Worm (Caenorhabditis elegans) whole organism, L4 larva: ENCODE results near the gene tbb-2.

ENCODE experiments used
- F10B5.3 ChIP-seq: sonication (generic microtip); optimal IDR thresholded peaks from 2 replicates; lab custom pipeline; 2016; ENCODE audit warnings: mild to moderate bottlenecking, missing genetic modification characterization, missing compliant biosample characterization
- T26A8.4 ChIP-seq: fragments of 200-800 bp; sonication (Bioruptor generic); IDR thresholded peaks from 2 replicates; pipeline ENCODE4 v1.3.6; 2022; ENCODE audit warnings: missing genetic modification characterization, missing compliant biosample characterization
- Y105C5A.15 ChIP-seq: fragments of 200-800 bp; sonication (Bioruptor generic); IDR thresholded peaks from 2 replicates; pipeline ENCODE4 v1.3.6; 2022; ENCODE audit warnings: missing genetic modification characterization, missing compliant biosample characterization
- Y5F2A.4 ChIP-seq: fragments of 200-800 bp; sonication (Bioruptor generic); optimal IDR thresholded peaks from 2 replicates; lab custom pipeline; 2018; ENCODE audit warnings: mild to moderate bottlenecking, missing genetic modification characterization, missing compliant biosample characterization
- Y75B8A.6 ChIP-seq: fragments of 200-800 bp; sonication (Bioruptor generic); IDR thresholded peaks from 2 replicates; pipeline ENCODE4 v1.3.6; 2022; ENCODE audit warnings: missing genetic modification reagents, missing genetic modification characterization, missing compliant biosample characterization
- aha-1 ChIP-seq: fragments of 150-350 bp; peaks from one replicate; lab custom pipeline; 2014; ENCODE audit warnings: missing biosample characterization, missing genetic modification characterization
- ceh-20 ChIP-seq: fragments of 200-800 bp; sonication (Bioruptor generic); IDR thresholded peaks from 2 replicates; pipeline ENCODE4 v1.3.6; 2022; ENCODE audit warnings: missing genetic modification reagents, missing genetic modification characterization, missing compliant biosample characterization
- ceh-62 ChIP-seq: sonication (generic microtip); optimal IDR thresholded peaks from 2 replicates; lab custom pipeline; 2017; ENCODE audit warnings: missing biosample characterization, missing genetic modification characterization
- daf-16 ChIP-seq, 3 experiments: sonication (generic microtip); optimal IDR thresholded peaks; 2 replicates each; lab custom pipeline; 2016 to 2017; ENCODE audit warnings: missing genetic modification characterization in 3 of 3, missing genetic modification reagents in 3 of 3, mild to moderate bottlenecking in 2 of 3, missing compliant biosample characterization in 2 of 3, missing biosample characterization in 1 of 3, moderate library complexity in 1 of 3
- dve-1 ChIP-seq: sonication (generic microtip); optimal IDR thresholded peaks from 2 replicates; lab custom pipeline; 2017; ENCODE audit warnings: antibody characterized with exemption, mild to moderate bottlenecking, missing genetic modification characterization, missing compliant biosample characterization; ENCODE audit not compliant: insufficient read depth
- fkh-10 ChIP-seq: fragments of 150-350 bp; optimal IDR thresholded peaks from 2 replicates; lab custom pipeline; 2014; ENCODE audit warnings: missing biosample characterization, missing genetic modification reagents, missing genetic modification characterization
- hlh-11 ChIP-seq: fragments of 200-800 bp; sonication (Bioruptor generic); optimal IDR thresholded peaks from 2 replicates; lab custom pipeline; 2018; ENCODE audit warnings: mild to moderate bottlenecking, missing genetic modification characterization, missing compliant biosample characterization
- hlh-30 ChIP-seq: sonication (generic microtip); optimal IDR thresholded peaks from 2 replicates; lab custom pipeline; 2017; ENCODE audit warnings: antibody characterized with exemption, mild to moderate bottlenecking, missing genetic modification characterization, missing compliant biosample characterization; ENCODE audit not compliant: insufficient read depth
- lin-38 ChIP-seq: fragments of 200-800 bp; sonication (Bioruptor generic); IDR thresholded peaks from 2 replicates; pipeline ENCODE4 v1.3.6; 2022; ENCODE audit warnings: missing genetic modification reagents, missing genetic modification characterization, missing compliant biosample characterization
- mdl-1 ChIP-seq, 2 experiments: fragments of 150-350 bp in 1 of 2; sonication (generic microtip) in 1 of 2; optimal IDR thresholded peaks; 2 replicates each; lab custom pipeline; 2014 to 2017; ENCODE audit warnings: missing biosample characterization in 2 of 2, missing genetic modification characterization in 2 of 2
- mep-1 ChIP-seq: fragments of 150-350 bp; sonication (generic microtip); optimal IDR thresholded peaks from 3 replicates; lab custom pipeline; 2014; ENCODE audit warnings: missing biosample characterization, missing genetic modification characterization
- mes-2 ChIP-seq: sonication (generic microtip); optimal IDR thresholded peaks from 2 replicates; lab custom pipeline; 2016; ENCODE audit warnings: missing genotype, mild to moderate bottlenecking, missing genetic modification characterization, missing compliant biosample characterization; ENCODE audit not compliant: poor library complexity, severe bottlenecking
- mxl-3 ChIP-seq: fragments of 200-800 bp; sonication (Bioruptor generic); optimal IDR thresholded peaks from 2 replicates; lab custom pipeline; 2018; ENCODE audit warnings: mild to moderate bottlenecking, missing genetic modification characterization, missing compliant biosample characterization
- nhr-10 ChIP-seq: fragments of 150-350 bp; optimal IDR thresholded peaks from 2 replicates; lab custom pipeline; 2014; ENCODE audit warnings: missing biosample characterization, missing genetic modification characterization
- nhr-102 ChIP-seq: sonication (generic microtip); optimal IDR thresholded peaks from 2 replicates; lab custom pipeline; 2016; ENCODE audit warnings: mild to moderate bottlenecking, missing genetic modification characterization, moderate library complexity, missing compliant biosample characterization
- nhr-237 ChIP-seq: sonication (generic microtip); optimal IDR thresholded peaks from 2 replicates; lab custom pipeline; 2017; ENCODE audit warnings: missing biosample characterization, missing genetic modification characterization
- nhr-28 ChIP-seq: fragments of 150-350 bp; optimal IDR thresholded peaks from 2 replicates; lab custom pipeline; 2014; ENCODE audit warnings: missing biosample characterization, missing genetic modification characterization
- nhr-6 ChIP-seq: fragments of 150-350 bp; optimal IDR thresholded peaks from 2 replicates; lab custom pipeline; 2014; ENCODE audit warnings: missing biosample characterization, missing genetic modification characterization
- nhr-77 ChIP-seq: fragments of 150-350 bp; optimal IDR thresholded peaks from 2 replicates; lab custom pipeline; 2014; ENCODE audit warnings: missing biosample characterization, missing genetic modification characterization
- pqm-1 ChIP-seq: sonication (generic microtip); optimal IDR thresholded peaks from 2 replicates; lab custom pipeline; 2017; ENCODE audit warnings: missing biosample characterization, missing genetic modification characterization
- set-16 ChIP-seq: fragments of 200-800 bp; sonication (Bioruptor generic); IDR thresholded peaks from 2 replicates; pipeline ENCODE4 v1.3.6; 2022; ENCODE audit warnings: missing genetic modification reagents, missing genetic modification characterization, missing compliant biosample characterization
- snpc-4 ChIP-seq: fragments of 150-350 bp; optimal IDR thresholded peaks from 2 replicates; lab custom pipeline; 2014; ENCODE audit warnings: missing biosample characterization, missing genetic modification characterization
- tra-1 ChIP-seq: fragments of 200-800 bp; sonication (Bioruptor generic); IDR thresholded peaks from 2 replicates; pipeline ENCODE4 v1.3.6; 2022; ENCODE audit warnings: missing genetic modification reagents, missing genetic modification characterization, missing compliant biosample characterization
- unc-62 ChIP-seq, 3 experiments: fragments of 150-350 bp in 1 of 3; sonication (generic microtip); optimal IDR thresholded peaks in 2 of 3; peaks in 1 of 3; 1 replicate in 1 of 3; 2 replicates in 2 of 3; lab custom pipeline; 2014 to 2017; ENCODE audit warnings: missing biosample characterization in 3 of 3, missing genetic modification characterization in 3 of 3, missing genetic modification reagents in 3 of 3, missing genotype in 1 of 3
- zfp-2 ChIP-seq: sonication (generic microtip); optimal IDR thresholded peaks from 2 replicates; lab custom pipeline; 2016; ENCODE audit warnings: mild to moderate bottlenecking, missing genetic modification characterization, missing compliant biosample characterization
- zip-11 ChIP-seq: fragments of 200-800 bp; sonication (Bioruptor generic); IDR thresholded peaks from 2 replicates; pipeline ENCODE4 v1.3.6; 2022; ENCODE audit warnings: missing genetic modification characterization, missing compliant biosample characterization
- ztf-11 ChIP-seq: fragments of 150-350 bp; optimal IDR thresholded peaks from 2 replicates; lab custom pipeline; 2014; ENCODE audit warnings: missing biosample characterization, missing genetic modification characterization
- ztf-7 ChIP-seq: fragments of 150-350 bp; optimal IDR thresholded peaks from 2 replicates; lab custom pipeline; 2014; ENCODE audit warnings: missing biosample characterization, missing genetic modification characterization

The tbb-2 gene

ce11 chrIII:3979980-3980631 lies 37.3 kb downstream of the tbb-2 start (continued):
- peak; percentile 41; the same call in 1 of the 2 replicates for TF ChIP-seq lin-38 (GFP tag; lab: Robert Waterston, UW)
- TF ChIP-seq aha-1 (tag; lab: Kevin White, UChicago), result peak; percentile 97
- TF ChIP-seq nhr-10, result peak; percentile 20
- peak; percentile 79 for TF ChIP-seq mes-2
- TF ChIP-seq set-16 (GFP tag; lab: Robert Waterston, UW), result peak; percentile 43; the same call in 1 of the 2 replicates
- TF ChIP-seq mxl-3 (GFP tag; lab: Kevin White, UChicago), result peak; percentile 84
- peak in 1 of 2 experiments; percentile 44 for TF ChIP-seq unc-62 (GFP tag; optimal IDR thresholded peaks at IDR 0.05 in 1 of 2; lab: Kevin White, UChicago)
- TF ChIP-seq unc-62 (tag; optimal IDR thresholded peaks at IDR 0.05; lab: Kevin White, UChicago), result no peak
- peak; percentile 37; the same call in 1 of the 2 replicates for TF ChIP-seq T26A8.4 (GFP tag; lab: Robert Waterston, UW)
- TF ChIP-seq, all 104 proteins: peak for 35

DNA sequence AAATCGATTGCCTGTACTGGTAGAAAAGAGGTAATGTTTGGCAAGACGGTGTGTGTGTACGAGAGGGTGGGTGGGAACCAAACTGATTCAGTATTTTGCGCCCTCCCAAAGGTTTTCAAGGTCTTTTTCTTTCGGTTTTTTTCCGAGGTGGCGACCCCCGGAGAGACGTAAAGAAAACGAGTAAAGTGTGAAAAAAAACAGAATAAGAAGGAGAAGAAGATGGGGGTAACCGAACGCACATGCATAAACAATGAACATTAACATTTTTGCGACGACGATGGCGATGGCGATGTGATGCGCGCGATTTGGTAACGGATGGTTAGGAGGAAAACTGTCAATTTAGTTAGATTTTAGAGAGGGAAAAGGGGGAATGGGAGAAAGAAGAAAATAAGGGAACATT lies 39.0 kb downstream of the tbb-2 start:
- no peak for TF ChIP-seq nhr-10
- no peak for TF ChIP-seq nhr-6 (tag; lab: Kevin White, UChicago)
- peak; percentile 16 for TF ChIP-seq mep-1 (tag; lab: Kevin White, UChicago)
- no peak for TF ChIP-seq ceh-62 (tag; lab: Kevin White, UChicago)
- TF ChIP-seq hlh-30 (tag; lab: Kevin White, UChicago), result peak; percentile 13
- no peak for TF ChIP-seq nhr-77
- peak in 1 of 2 experiments; percentile 80 for TF ChIP-seq unc-62 (GFP tag; optimal IDR thresholded peaks at IDR 0.05 in 1 of 2; lab: Kevin White, UChicago)
- no peak for TF ChIP-seq unc-62 (tag; optimal IDR thresholded peaks at IDR 0.05; lab: Kevin White, UChicago)
- peak; percentile 11 for TF ChIP-seq aha-1 (tag; lab: Kevin White, UChicago)
- TF ChIP-seq, all 104 proteins: peak for 4

DNA sequence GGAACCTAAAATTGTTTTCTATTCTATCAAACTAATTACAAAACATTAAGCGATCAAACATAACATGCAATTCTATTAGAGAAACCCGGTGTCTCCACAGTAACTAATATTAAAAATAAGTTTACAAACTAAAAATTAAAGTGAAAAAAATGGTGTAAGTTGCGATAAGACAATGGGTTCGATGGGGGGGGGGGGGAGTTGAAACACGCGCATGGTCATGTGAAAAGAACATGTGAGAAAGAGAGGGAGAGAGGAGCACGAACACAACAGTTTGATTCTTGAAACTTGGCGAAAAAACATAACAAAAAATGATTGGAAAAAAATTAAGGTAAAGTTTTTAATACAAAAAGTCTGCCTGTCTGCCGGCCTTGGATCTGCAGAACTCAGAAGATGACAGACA lies 40.4 kb downstream of the tbb-2 start:
- peak in 1 of 2 experiments; percentile 6 for TF ChIP-seq mdl-1 (tag; optimal IDR thresholded peaks at IDR 0.05; lab: Kevin White, UChicago)
- TF ChIP-seq ztf-7, result no peak
- TF ChIP-seq nhr-28, result peak; percentile 3
- TF ChIP-seq hlh-11 (tag; lab: Kevin White, UChicago), result peak; percentile 45
- TF ChIP-seq nhr-237, result no peak
- no peak for TF ChIP-seq fkh-10 (GFP tag; lab: Kevin White, UChicago)
- TF ChIP-seq dve-1 (tag; lab: Kevin White, UChicago), result peak; percentile 15
- peak; percentile 75 for TF ChIP-seq hlh-30 (tag; lab: Kevin White, UChicago)
- TF ChIP-seq F10B5.3 (tag; lab: Kevin White, UChicago), result no peak
- TF ChIP-seq, all 104 proteins: peak for 5

DNA sequence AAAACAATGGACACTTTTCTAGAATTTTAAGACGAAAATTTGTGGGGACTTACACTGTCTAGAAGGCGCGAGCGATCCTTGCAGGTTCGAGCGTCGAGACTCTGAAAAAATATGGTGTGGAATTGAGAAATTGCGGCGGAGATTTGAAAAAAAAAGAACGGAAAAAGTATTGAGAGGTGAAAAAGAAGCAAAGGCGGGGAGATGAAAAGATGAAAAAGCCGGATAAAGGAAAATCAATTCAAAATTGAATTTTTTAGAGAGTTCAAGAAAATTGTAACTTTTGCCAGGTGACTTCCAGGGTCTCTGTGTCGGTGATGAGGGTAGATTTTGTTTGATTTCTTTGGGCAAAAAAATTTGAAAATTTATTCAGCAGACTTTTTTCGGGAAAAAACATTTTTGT lies 41.1 kb downstream of the tbb-2 start, which contains the start of gene msi-1:
TSS of gene msi-1 (minus strand) at position 101 of the 400 bp plus-strand sequence.
- TF ChIP-seq Y5F2A.4 (GFP tag; lab: Kevin White, UChicago), result no peak

DNA sequence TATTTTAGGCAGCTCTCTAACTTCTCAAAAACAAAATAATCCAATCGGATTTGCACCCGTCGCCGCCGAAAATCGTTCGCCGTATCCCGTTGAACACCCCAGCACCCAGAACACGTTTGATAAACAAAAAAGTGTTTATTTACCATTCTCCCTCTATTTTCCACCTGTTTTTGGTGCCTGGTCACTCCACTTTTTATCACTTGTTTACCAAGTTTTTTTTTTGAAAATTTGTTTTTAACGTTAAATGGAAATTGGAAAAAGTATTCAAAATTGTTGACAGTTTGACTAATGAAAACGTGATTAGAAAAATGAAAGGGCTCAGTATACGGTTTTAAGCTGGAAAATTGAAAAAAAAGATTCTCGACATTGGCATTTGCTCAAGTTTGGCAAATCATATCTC lies 42.4 kb downstream of the tbb-2 start:
- TF ChIP-seq hlh-11 (tag; lab: Kevin White, UChicago) (no peak), daf-16 (GFP tag; optimal IDR thresholded peaks at IDR 0.05; lab: Kevin White, UChicago) (no peak), daf-16 (tag; optimal IDR thresholded peaks at IDR 0.05; lab: Kevin White, UChicago) (peak; percentile 93)

DNA sequence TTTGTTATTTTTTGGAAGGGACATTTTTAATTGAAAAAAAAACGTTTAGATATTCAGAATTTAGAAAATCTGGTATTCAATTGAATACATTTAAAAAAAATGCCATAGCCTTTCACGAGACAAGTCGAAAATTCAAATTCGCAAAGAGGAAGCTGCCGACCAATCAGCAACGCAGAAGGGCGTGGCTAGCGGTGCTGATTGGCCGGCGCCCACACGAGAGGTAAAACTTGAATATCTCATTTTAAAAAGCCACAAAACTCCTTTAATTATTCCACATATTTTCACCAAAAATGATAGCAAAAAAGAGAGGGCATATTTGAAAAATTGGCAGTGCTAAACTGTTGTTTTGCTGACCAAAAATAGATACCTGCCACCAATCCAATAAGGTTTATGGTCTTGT lies 42.9 kb downstream of the tbb-2 start:
- TF ChIP-seq ceh-20 (GFP tag; lab: Robert Waterston, UW), result no peak
- TF ChIP-seq pqm-1 (tag; lab: Kevin White, UChicago), result no peak
- no peak for TF ChIP-seq tra-1 (GFP tag; lab: Robert Waterston, UW)
- TF ChIP-seq snpc-4 (tag; lab: Kevin White, UChicago), result no peak
- no peak for TF ChIP-seq nhr-102 (tag; lab: Kevin White, UChicago)
- no peak for TF ChIP-seq zfp-2 (tag; lab: Kevin White, UChicago)
- TF ChIP-seq ztf-11 (tag; lab: Kevin White, UChicago), result no peak
- no peak for TF ChIP-seq mxl-3 (GFP tag; lab: Kevin White, UChicago)
- TF ChIP-seq zip-11 (GFP tag; lab: Robert Waterston, UW), result no peak
- TF ChIP-seq unc-62 (GFP tag; optimal IDR thresholded peaks at IDR 0.05 in 1 of 2; lab: Kevin White, UChicago), result no peak
- no peak for TF ChIP-seq unc-62 (tag; optimal IDR thresholded peaks at IDR 0.05; lab: Kevin White, UChicago)
- TF ChIP-seq Y105C5A.15 (GFP tag; lab: Robert Waterston, UW), result no peak
- no peak for TF ChIP-seq Y75B8A.6 (GFP tag; lab: Robert Waterston, UW)
